Worm (Caenorhabditis elegans) whole organism, young adult: ENCODE results near the gene Y60A3A.21.
A peak's percentile ranks its signal among the peaks of the same experiment; 100 is the strongest.

ENCODE experiments used
- B0336.3 ChIP-seq: fragments of 200-800 bp; sonication (Bioruptor generic); IDR thresholded peaks from 2 replicates; pipeline ENCODE4 v1.3.6; 2022; ENCODE audit warnings: missing genetic modification characterization, missing compliant biosample characterization
- C06A6.2 ChIP-seq: fragments of 200-800 bp; sonication (Bioruptor generic); conservative IDR thresholded peaks from 2 replicates; pipeline ENCODE4 v1.3.6; 2022; ENCODE audit warnings: missing genetic modification characterization, missing compliant biosample characterization
- F37B4.10 ChIP-seq: fragments of 200-800 bp; sonication (Bioruptor generic); IDR thresholded peaks from 2 replicates; pipeline ENCODE4 v1.3.6; 2022; ENCODE audit warnings: missing genetic modification characterization, missing compliant biosample characterization
- T26A5.8 ChIP-seq: sonication (generic microtip); optimal IDR thresholded peaks from 2 replicates; lab custom pipeline; 2016; ENCODE audit warnings: missing genetic modification characterization, missing compliant biosample characterization
- Y67H2A.10 ChIP-seq: fragments of 200-800 bp; sonication (Bioruptor generic); conservative IDR thresholded peaks from 2 replicates; pipeline ENCODE4 v1.3.6; 2022; ENCODE audit warnings: missing genetic modification reagents, missing genetic modification characterization, missing compliant biosample characterization
- ama-1 ChIP-seq, 3 experiments: fragments of 150-350 bp in 1 of 3; sonication (generic microtip) in 2 of 3; optimal IDR thresholded peaks; 2 replicates each; lab custom pipeline; 2014 to 2018; ENCODE audit warnings: missing biosample characterization in 2 of 3, missing genetic modification characterization in 2 of 3, missing genetic modification reagents in 2 of 3
- athp-1 ChIP-seq: sonication (generic microtip); optimal IDR thresholded peaks from 2 replicates; lab custom pipeline; 2017; ENCODE audit warnings: mild to moderate bottlenecking, missing genetic modification characterization, missing compliant biosample characterization
- attf-5 ChIP-seq: fragments of 200-800 bp; sonication (Bioruptor generic); optimal IDR thresholded peaks from 2 replicates; lab custom pipeline; 2018; ENCODE audit warnings: mild to moderate bottlenecking, missing genetic modification characterization, missing compliant biosample characterization
- bed-1 ChIP-seq: fragments of 200-800 bp; sonication (Bioruptor generic); IDR thresholded peaks from 2 replicates; pipeline ENCODE4 v1.3.6; 2022; ENCODE audit warnings: missing genetic modification reagents, missing genetic modification characterization, missing compliant biosample characterization
- bed-2 ChIP-seq: fragments of 200-800 bp; sonication (Bioruptor generic); IDR thresholded peaks from 2 replicates; pipeline ENCODE4 v1.3.6; 2022; ENCODE audit warnings: missing genetic modification reagents, missing genetic modification characterization, missing compliant biosample characterization
- cebp-1 ChIP-seq, 2 experiments: fragments of 200-800 bp in 1 of 2; sonication (Bioruptor generic) in 1 of 2; sonication (generic microtip) in 1 of 2; IDR thresholded peaks in 1 of 2; optimal IDR thresholded peaks in 1 of 2; 2 replicates each; pipeline versions ENCODE4 v1.3.6 to Lab custom; 2017 to 2022; ENCODE audit warnings: missing compliant biosample characterization in 2 of 2, missing genetic modification characterization in 2 of 2, mild to moderate bottlenecking in 1 of 2, missing genetic modification reagents in 1 of 2, moderate library complexity in 1 of 2
- ceh-27 ChIP-seq: fragments of 200-800 bp; sonication (Bioruptor generic); optimal IDR thresholded peaks from 2 replicates; lab custom pipeline; 2018; ENCODE audit warnings: mild to moderate bottlenecking, missing genetic modification characterization, moderate library complexity, missing compliant biosample characterization
- ceh-58 ChIP-seq: fragments of 200-800 bp; sonication (Bioruptor generic); IDR thresholded peaks from 2 replicates; pipeline ENCODE4 v1.3.6; 2022; ENCODE audit warnings: missing genetic modification characterization, missing compliant biosample characterization
- dox-1 ChIP-seq: fragments of 200-800 bp; sonication (Bioruptor generic); IDR thresholded peaks from 2 replicates; pipeline ENCODE4 v1.3.6; 2022; ENCODE audit warnings: missing genetic modification reagents, missing genetic modification characterization, missing compliant biosample characterization
- egrh-3 ChIP-seq: fragments of 200-800 bp; sonication (Bioruptor generic); IDR thresholded peaks from 2 replicates; pipeline ENCODE4 v1.3.6; 2022; ENCODE audit warnings: missing genetic modification reagents, missing genetic modification characterization, missing compliant biosample characterization
- ekl-4 ChIP-seq: fragments of 200-800 bp; sonication (Bioruptor generic); IDR thresholded peaks from 2 replicates; pipeline ENCODE4 v1.3.6; 2022; ENCODE audit warnings: missing genetic modification reagents, missing genetic modification characterization, missing compliant biosample characterization
- ets-4 ChIP-seq: fragments of 200-800 bp; sonication (Bioruptor generic); optimal IDR thresholded peaks from 2 replicates; lab custom pipeline; 2018; ENCODE audit warnings: mild to moderate bottlenecking, missing genetic modification characterization, missing compliant biosample characterization
- hmg-1.2 ChIP-seq: fragments of 200-800 bp; sonication (Bioruptor generic); IDR thresholded peaks from 2 replicates; pipeline ENCODE4 v1.3.6; 2022; ENCODE audit warnings: missing genetic modification reagents, missing genetic modification characterization, missing compliant biosample characterization
- hsf-1 ChIP-seq: fragments of 200-800 bp; sonication (Bioruptor generic); IDR thresholded peaks from 2 replicates; pipeline ENCODE4 v1.3.6; 2022; ENCODE audit warnings: missing genetic modification reagents, missing genetic modification characterization, missing compliant biosample characterization
- let-526 ChIP-seq: fragments of 200-800 bp; sonication (Bioruptor generic); IDR thresholded peaks from 2 replicates; pipeline ENCODE4 v1.3.6; 2022; ENCODE audit warnings: missing genetic modification reagents, missing genetic modification characterization, missing compliant biosample characterization
- madf-10 ChIP-seq: sonication (generic microtip); optimal IDR thresholded peaks from 2 replicates; lab custom pipeline; 2016; ENCODE audit warnings: mild to moderate bottlenecking, missing genetic modification characterization, missing compliant biosample characterization
- madf-6 ChIP-seq: fragments of 200-800 bp; sonication (Bioruptor generic); IDR thresholded peaks from 2 replicates; pipeline ENCODE4 v1.3.6; 2022; ENCODE audit warnings: missing genetic modification reagents, missing genetic modification characterization, missing compliant biosample characterization
- mcd-1 ChIP-seq: fragments of 200-800 bp; sonication (Bioruptor generic); IDR thresholded peaks from 2 replicates; pipeline ENCODE4 v1.3.6; 2022; ENCODE audit warnings: missing genetic modification reagents, missing genetic modification characterization, missing compliant biosample characterization
- mel-28 ChIP-seq: sonication (generic microtip); optimal IDR thresholded peaks from 2 replicates; lab custom pipeline; 2016; ENCODE audit warnings: borderline replicate concordance, mild to moderate bottlenecking, missing genetic modification characterization, missing compliant biosample characterization
- mxl-1 ChIP-seq: sonication (generic microtip); optimal IDR thresholded peaks from 2 replicates; lab custom pipeline; 2016; ENCODE audit warnings: missing genetic modification characterization, missing compliant biosample characterization
- nfya-2 ChIP-seq: fragments of 200-800 bp; sonication (Bioruptor generic); IDR thresholded peaks from 2 replicates; pipeline ENCODE4 v1.3.6; 2022; ENCODE audit warnings: missing genetic modification reagents, missing genetic modification characterization, missing compliant biosample characterization
- nhr-27 ChIP-seq: fragments of 200-800 bp; sonication (Bioruptor generic); optimal IDR thresholded peaks from 2 replicates; lab custom pipeline; 2018; ENCODE audit warnings: mild to moderate bottlenecking, missing genetic modification characterization, moderate library complexity, missing compliant biosample characterization
- nhr-80 ChIP-seq: sonication (generic microtip); optimal IDR thresholded peaks from 2 replicates; lab custom pipeline; 2016; ENCODE audit warnings: missing genetic modification characterization, missing compliant biosample characterization
- nhr-90 ChIP-seq: sonication (generic microtip); optimal IDR thresholded peaks from 2 replicates; lab custom pipeline; 2016; ENCODE audit warnings: missing genotype, mild to moderate bottlenecking, missing genetic modification characterization, missing compliant biosample characterization
- pbrm-1 ChIP-seq: fragments of 200-800 bp; sonication (Bioruptor generic); IDR thresholded peaks from 2 replicates; pipeline ENCODE4 v1.3.6; 2022; ENCODE audit warnings: missing genetic modification reagents, missing genetic modification characterization, missing compliant biosample characterization
- rcor-1 ChIP-seq: fragments of 200-800 bp; sonication (Bioruptor generic); IDR thresholded peaks from 2 replicates; pipeline ENCODE4 v1.3.6; 2022; ENCODE audit warnings: missing genetic modification reagents, missing genetic modification characterization, missing compliant biosample characterization
- rpc-1 ChIP-seq, 2 experiments: fragments of 150-350 bp in 1 of 2; sonication (generic microtip) in 1 of 2; optimal IDR thresholded peaks; 2 replicates each; lab custom pipeline; 2014 to 2018; ENCODE audit warnings: missing biosample characterization in 1 of 2, missing genetic modification characterization in 1 of 2, missing genetic modification reagents in 1 of 2, missing genotype in 1 of 2
- snpc-3.4 ChIP-seq: sonication (generic microtip); optimal IDR thresholded peaks from 2 replicates; lab custom pipeline; 2017; ENCODE audit warnings: missing genetic modification characterization, mild to moderate bottlenecking, missing compliant biosample characterization, antibody characterized with exemption, moderate library complexity, missing genotype, missing genetic modification reagents
- snpc-4 ChIP-seq, 5 experiments: fragments of 150-350 bp in 1 of 5; sonication (generic microtip) in 4 of 5; optimal IDR thresholded peaks; 2 replicates each; lab custom pipeline; 2014 to 2018; ENCODE audit warnings: missing genetic modification characterization in 5 of 5, missing biosample characterization in 3 of 5, antibody characterized with exemption in 2 of 5, mild to moderate bottlenecking in 2 of 5, missing compliant biosample characterization in 2 of 5, missing genotype in 2 of 5, moderate library complexity in 2 of 5, missing genetic modification reagents in 1 of 5
- tbp1 ChIP-seq: fragments of 200-800 bp; sonication (Bioruptor generic); optimal IDR thresholded peaks from 2 replicates; lab custom pipeline; 2018; ENCODE audit warnings: mild to moderate bottlenecking, missing genetic modification characterization, missing compliant biosample characterization
- zfh-2 ChIP-seq: fragments of 200-800 bp; sonication (Bioruptor generic); conservative IDR thresholded peaks from 2 replicates; pipeline ENCODE4 v1.3.6; 2022; ENCODE audit warnings: missing genetic modification reagents, missing genetic modification characterization, missing compliant biosample characterization
- ztf-18 ChIP-seq: sonication (generic microtip); optimal IDR thresholded peaks from 2 replicates; lab custom pipeline; 2016; ENCODE audit warnings: missing genotype, mild to moderate bottlenecking, missing genetic modification characterization, missing compliant biosample characterization
- ztf-28 ChIP-seq: fragments of 200-800 bp; sonication (Bioruptor generic); IDR thresholded peaks from 2 replicates; pipeline ENCODE4 v1.3.6; 2022; ENCODE audit warnings: missing genetic modification reagents, missing genetic modification characterization, missing compliant biosample characterization

Y60A3A.21 gene

ce11 chrV:19999789-20000188, 12.0 kb upstream of the Y60A3A.21 start:
- TF ChIP-seq F37B4.10 (GFP tag; lab: Robert Waterston, UW) (no peak), rcor-1 (GFP tag; lab: Robert Waterston, UW) (no peak), nhr-90 (tag; lab: Kevin White, UChicago) (no peak), athp-1 (tag; lab: Kevin White, UChicago) (no peak), bed-2 (no peak), ama-1 (optimal IDR thresholded peaks at IDR 0.05; lab: Kevin White, UChicago) (no peak), ama-1 (GFP tag; optimal IDR thresholded peaks at IDR 0.05; lab: Kevin White, UChicago) (no peak), snpc-4 (GFP tag; optimal IDR thresholded peaks at IDR 0.05; lab: Kevin White, UChicago) (no peak), snpc-4 (tag; optimal IDR thresholded peaks at IDR 0.05; lab: Kevin White, UChicago) (no peak), bed-1 (GFP tag; lab: Robert Waterston, UW) (0 out of 2 replicates have a peak, but pooled peaks have one; percentile 59)
- TF ChIP-seq, all 124 proteins: peak for 1

ce11 chrV:20000639-20001038, 11.1 kb upstream of the Y60A3A.21 start:
- peak; percentile 59 for TF ChIP-seq zfh-2 (GFP tag; lab: Robert Waterston, UW)
- 0 out of 2 replicates have a peak, but pooled peaks have one; percentile 28 for TF ChIP-seq let-526 (GFP tag; lab: Robert Waterston, UW)
- TF ChIP-seq mel-28 (tag; lab: Kevin White, UChicago): no peak

- TF ChIP-seq zfh-2 (GFP tag; lab: Robert Waterston, UW) (peak; percentile 70), nfya-2 (GFP tag; lab: Robert Waterston, UW) (no peak), snpc-3.4 (tag; lab: Kevin White, UChicago) (no peak), egrh-3 (GFP tag; lab: Robert Waterston, UW) (peak; percentile 33; the same call in 1 of the 2 replicates), madf-10 (no peak)
- TF ChIP-seq, all 124 proteins: peak for 2
Observed at ce11 chrV:20002194-20002593, 9.6 kb upstream of the Y60A3A.21 start.

- TF ChIP-seq ztf-28 (GFP tag; lab: Robert Waterston, UW) (no peak), T26A5.8 (no peak), ztf-18 (tag; lab: Kevin White, UChicago) (no peak), ceh-58 (GFP tag; lab: Robert Waterston, UW) (no peak), mel-28 (tag; lab: Kevin White, UChicago) (no peak), madf-6 (GFP tag; lab: Robert Waterston, UW) (no peak), nhr-27 (tag; lab: Kevin White, UChicago) (no peak), mxl-1 (tag; lab: Kevin White, UChicago) (no peak), Y67H2A.10 (no peak), tbp1 (GFP tag; lab: Kevin White, UChicago) (no peak)
Observed at ce11 chrV:20004385-20004784, 7.4 kb upstream of the Y60A3A.21 start, which contains the start of gene unc-51. TSS of gene unc-51 (minus strand) at chrV:20004485.

- TF ChIP-seq snpc-4 (GFP tag; optimal IDR thresholded peaks at IDR 0.05; lab: Kevin White, UChicago): peak; percentile 48
- peak in 3 of 4 experiments; percentile 16 to 55 (median 17) for TF ChIP-seq snpc-4 (tag; optimal IDR thresholded peaks at IDR 0.05; lab: Kevin White, UChicago)
- peak; percentile 71 for TF ChIP-seq attf-5 (GFP tag; lab: Kevin White, UChicago)
- no peak for TF ChIP-seq rpc-1 (optimal IDR thresholded peaks at IDR 0.05; lab: Kevin White, UChicago)
- no peak for TF ChIP-seq rpc-1 (tag; optimal IDR thresholded peaks at IDR 0.05; lab: Kevin White, UChicago)
- TF ChIP-seq ets-4 (GFP tag; lab: Kevin White, UChicago): no peak
- peak; percentile 67; the same call in 1 of the 2 replicates for TF ChIP-seq dox-1 (GFP tag; lab: Robert Waterston, UW)
- TF ChIP-seq mcd-1: peak; percentile 49
- TF ChIP-seq ekl-4 (GFP tag; lab: Robert Waterston, UW): no peak
- no peak for TF ChIP-seq hsf-1 (GFP tag; lab: Robert Waterston, UW)
- peak; percentile 71 for TF ChIP-seq ama-1 (optimal IDR thresholded peaks at IDR 0.05; lab: Kevin White, UChicago)
- no peak for TF ChIP-seq ama-1 (GFP tag; optimal IDR thresholded peaks at IDR 0.05; lab: Kevin White, UChicago)
- TF ChIP-seq pbrm-1: peak; percentile 54; the same call in 1 of the 2 replicates
- TF ChIP-seq cebp-1 (GFP tag; IDR thresholded peaks at IDR 0.05; lab: Robert Waterston, UW): no peak
- TF ChIP-seq cebp-1 (tag; optimal IDR thresholded peaks at IDR 0.05; lab: Kevin White, UChicago): peak; percentile 76
- 0 out of 2 replicates have a peak, but pooled peaks have one; percentile 52 for TF ChIP-seq C06A6.2 (GFP tag; lab: Robert Waterston, UW)
- peak; percentile 33 for TF ChIP-seq nhr-80 (tag; lab: Kevin White, UChicago)
- peak; percentile 54 for TF ChIP-seq ceh-27 (GFP tag; lab: Kevin White, UChicago)
- peak; percentile 19; the same call in 1 of the 2 replicates for TF ChIP-seq let-526 (GFP tag; lab: Robert Waterston, UW)
- TF ChIP-seq tbp1 (GFP tag; lab: Kevin White, UChicago): peak; percentile 35
- no peak for TF ChIP-seq Y67H2A.10
- TF ChIP-seq hmg-1.2 (GFP tag; lab: Robert Waterston, UW): peak; percentile 97
- peak; percentile 51; the same call in 1 of the 2 replicates for TF ChIP-seq B0336.3
Observed at ce11 chrV:20005724-20006132, 6.0 kb upstream of the Y60A3A.21 start.
